Worm (Caenorhabditis elegans) whole organism, L4 larva: ENCODE data around the gene F11C1.1.

Source experiments
- D1046.2 ChIP-seq: fragments of 200-800 bp; sonication (Bioruptor generic); IDR thresholded peaks from 2 replicates; pipeline ENCODE4 v1.3.6; 2022; ENCODE audit warnings: missing genetic modification characterization, missing compliant biosample characterization
- F10B5.3 ChIP-seq: sonication (generic microtip); optimal IDR thresholded peaks from 2 replicates; lab custom pipeline; 2016; ENCODE audit warnings: mild to moderate bottlenecking, missing genetic modification characterization, missing compliant biosample characterization
- F26F4.8 ChIP-seq: fragments of 200-800 bp; sonication (Bioruptor generic); conservative IDR thresholded peaks from 2 replicates; pipeline ENCODE4 v1.3.6; 2022; ENCODE audit warnings: missing genetic modification characterization, missing compliant biosample characterization
- F49E8.2 ChIP-seq: sonication (generic microtip); optimal IDR thresholded peaks from 2 replicates; lab custom pipeline; 2016; ENCODE audit warnings: missing compliant biosample characterization, mild to moderate bottlenecking, missing genetic modification characterization, borderline replicate concordance
- R02D3.7 ChIP-seq: fragments of 150-350 bp; sonication (generic microtip); optimal IDR thresholded peaks from 3 replicates; lab custom pipeline; 2014; ENCODE audit warnings: missing biosample characterization, missing genetic modification characterization
- T26A8.4 ChIP-seq: fragments of 200-800 bp; sonication (Bioruptor generic); IDR thresholded peaks from 2 replicates; pipeline ENCODE4 v1.3.6; 2022; ENCODE audit warnings: missing genetic modification characterization, missing compliant biosample characterization
- Y105C5A.15 ChIP-seq: fragments of 200-800 bp; sonication (Bioruptor generic); IDR thresholded peaks from 2 replicates; pipeline ENCODE4 v1.3.6; 2022; ENCODE audit warnings: missing genetic modification characterization, missing compliant biosample characterization
- Y5F2A.4 ChIP-seq: fragments of 200-800 bp; sonication (Bioruptor generic); optimal IDR thresholded peaks from 2 replicates; lab custom pipeline; 2018; ENCODE audit warnings: mild to moderate bottlenecking, missing genetic modification characterization, missing compliant biosample characterization
- ama-1 ChIP-seq: fragments of 150-350 bp; optimal IDR thresholded peaks from 2 replicates; lab custom pipeline; 2014; ENCODE audit warnings: inconsistent platforms, mixed read lengths
- arid-1 ChIP-seq: fragments of 200-800 bp; sonication (Bioruptor generic); conservative IDR thresholded peaks from 2 replicates; pipeline ENCODE4 v1.3.6; 2022; ENCODE audit warnings: missing genetic modification reagents, missing genetic modification characterization, missing compliant biosample characterization
- attf-4 ChIP-seq: sonication (generic microtip); optimal IDR thresholded peaks from 3 replicates; lab custom pipeline; 2017; ENCODE audit warnings: missing biosample characterization, missing genetic modification characterization
- ceh-28 ChIP-seq: fragments of 150-350 bp; optimal IDR thresholded peaks from 2 replicates; lab custom pipeline; 2014; ENCODE audit warnings: missing biosample characterization, missing genetic modification reagents, missing genetic modification characterization
- cey-2 ChIP-seq: sonication (generic microtip); optimal IDR thresholded peaks from 3 replicates; lab custom pipeline; 2017; ENCODE audit warnings: missing genetic modification characterization, mild to moderate bottlenecking, missing compliant biosample characterization, antibody characterized with exemption, borderline replicate concordance; ENCODE audit not compliant: insufficient read depth
- ctbp-1 ChIP-seq: fragments of 200-800 bp; sonication (Bioruptor generic); IDR thresholded peaks from 2 replicates; pipeline ENCODE4 v1.3.6; 2022; ENCODE audit warnings: missing genetic modification reagents, missing genetic modification characterization, missing compliant biosample characterization
- daf-12 ChIP-seq: fragments of 150-350 bp; optimal IDR thresholded peaks from 2 replicates; lab custom pipeline; 2014; ENCODE audit warnings: missing biosample characterization, missing genetic modification reagents, missing genetic modification characterization
- daf-8 ChIP-seq: fragments of 200-800 bp; sonication (Bioruptor generic); IDR thresholded peaks from 2 replicates; pipeline ENCODE4 v1.3.6; 2022; ENCODE audit warnings: missing genetic modification characterization, missing compliant biosample characterization
- dmd-9 ChIP-seq: fragments of 200-800 bp; sonication (Bioruptor generic); IDR thresholded peaks from 2 replicates; pipeline ENCODE4 v1.3.6; 2022; ENCODE audit warnings: missing genetic modification reagents, missing genetic modification characterization, missing compliant biosample characterization
- dpl-1 ChIP-seq: fragments of 150-350 bp; optimal IDR thresholded peaks from 2 replicates; lab custom pipeline; 2014; ENCODE audit warnings: missing biosample characterization, missing genetic modification reagents, missing genetic modification characterization
- fos-1 ChIP-seq: fragments of 150-350 bp; optimal IDR thresholded peaks from 2 replicates; lab custom pipeline; 2014; ENCODE audit warnings: missing biosample characterization, missing genetic modification characterization
- gei-8 ChIP-seq: fragments of 200-800 bp; sonication (Bioruptor generic); optimal IDR thresholded peaks from 2 replicates; lab custom pipeline; 2018; ENCODE audit warnings: mild to moderate bottlenecking, missing genetic modification characterization, missing compliant biosample characterization
- hlh-11 ChIP-seq: fragments of 200-800 bp; sonication (Bioruptor generic); optimal IDR thresholded peaks from 2 replicates; lab custom pipeline; 2018; ENCODE audit warnings: mild to moderate bottlenecking, missing genetic modification characterization, missing compliant biosample characterization
- hmg-1.1 ChIP-seq: fragments of 200-800 bp; sonication (Bioruptor generic); IDR thresholded peaks from 2 replicates; pipeline ENCODE4 v1.3.6; 2022; ENCODE audit warnings: missing genetic modification reagents, missing genetic modification characterization, missing compliant biosample characterization
- lsy-2 ChIP-seq, 2 experiments: fragments of 150-350 bp in 1 of 2; sonication (generic microtip) in 1 of 2; optimal IDR thresholded peaks; 2 replicates each; lab custom pipeline; 2014 to 2017; ENCODE audit warnings: missing biosample characterization in 2 of 2, missing genetic modification characterization in 2 of 2
- madf-5 ChIP-seq, 2 experiments: fragments of 200-800 bp; sonication (Bioruptor generic); IDR thresholded peaks; 2 replicates each; pipeline ENCODE4 v1.3.6; 2022; ENCODE audit warnings: missing compliant biosample characterization in 2 of 2, missing genetic modification characterization in 2 of 2
- mdl-1 ChIP-seq, 2 experiments: fragments of 150-350 bp in 1 of 2; sonication (generic microtip) in 1 of 2; optimal IDR thresholded peaks; 2 replicates each; lab custom pipeline; 2014 to 2017; ENCODE audit warnings: missing biosample characterization in 2 of 2, missing genetic modification characterization in 2 of 2
- mdt-29 ChIP-seq: fragments of 200-800 bp; sonication (Bioruptor generic); IDR thresholded peaks from 2 replicates; pipeline ENCODE4 v1.3.6; 2022; ENCODE audit warnings: missing genetic modification reagents, missing genetic modification characterization, missing compliant biosample characterization
- mep-1 ChIP-seq: fragments of 150-350 bp; sonication (generic microtip); optimal IDR thresholded peaks from 3 replicates; lab custom pipeline; 2014; ENCODE audit warnings: missing biosample characterization, missing genetic modification characterization
- mes-2 ChIP-seq: sonication (generic microtip); optimal IDR thresholded peaks from 2 replicates; lab custom pipeline; 2016; ENCODE audit warnings: missing genotype, mild to moderate bottlenecking, missing genetic modification characterization, missing compliant biosample characterization; ENCODE audit not compliant: poor library complexity, severe bottlenecking
- nhr-25 ChIP-seq: sonication (generic microtip); optimal IDR thresholded peaks from 2 replicates; lab custom pipeline; 2017; ENCODE audit warnings: missing genetic modification characterization, mild to moderate bottlenecking, missing compliant biosample characterization, antibody characterized with exemption, moderate library complexity, borderline replicate concordance; ENCODE audit not compliant: insufficient read depth
- nhr-28 ChIP-seq: fragments of 150-350 bp; optimal IDR thresholded peaks from 2 replicates; lab custom pipeline; 2014; ENCODE audit warnings: missing biosample characterization, missing genetic modification characterization
- nhr-48 ChIP-seq: sonication (generic microtip); optimal IDR thresholded peaks from 2 replicates; lab custom pipeline; 2016; ENCODE audit warnings: mild to moderate bottlenecking, missing genetic modification characterization, missing compliant biosample characterization
- nhr-6 ChIP-seq: fragments of 150-350 bp; optimal IDR thresholded peaks from 2 replicates; lab custom pipeline; 2014; ENCODE audit warnings: missing biosample characterization, missing genetic modification characterization
- pqm-1 ChIP-seq: sonication (generic microtip); optimal IDR thresholded peaks from 2 replicates; lab custom pipeline; 2017; ENCODE audit warnings: missing biosample characterization, missing genetic modification characterization
- saeg-2 ChIP-seq: fragments of 200-800 bp; sonication (Bioruptor generic); IDR thresholded peaks from 2 replicates; pipeline ENCODE4 v1.3.6; 2022; ENCODE audit warnings: missing genetic modification reagents, missing genetic modification characterization, missing compliant biosample characterization
- snpc-1.2 ChIP-seq: fragments of 200-800 bp; sonication (Bioruptor generic); IDR thresholded peaks from 2 replicates; pipeline ENCODE4 v1.3.6; 2022; ENCODE audit warnings: missing genetic modification reagents, missing genetic modification characterization, missing compliant biosample characterization
- spr-3 ChIP-seq: fragments of 200-800 bp; sonication (Bioruptor generic); optimal IDR thresholded peaks from 2 replicates; lab custom pipeline; 2018; ENCODE audit warnings: mild to moderate bottlenecking, missing genetic modification characterization, missing compliant biosample characterization
- tag-97 ChIP-seq: fragments of 200-800 bp; sonication (Bioruptor generic); IDR thresholded peaks from 2 replicates; pipeline ENCODE4 v1.3.6; 2022; ENCODE audit warnings: missing genetic modification characterization, missing compliant biosample characterization
- tra-1 ChIP-seq: fragments of 200-800 bp; sonication (Bioruptor generic); IDR thresholded peaks from 2 replicates; pipeline ENCODE4 v1.3.6; 2022; ENCODE audit warnings: missing genetic modification reagents, missing genetic modification characterization, missing compliant biosample characterization
- unc-62 ChIP-seq, 3 experiments: fragments of 150-350 bp in 1 of 3; sonication (generic microtip); optimal IDR thresholded peaks in 2 of 3; peaks in 1 of 3; 1 replicate in 1 of 3; 2 replicates in 2 of 3; lab custom pipeline; 2014 to 2017; ENCODE audit warnings: missing biosample characterization in 3 of 3, missing genetic modification characterization in 3 of 3, missing genetic modification reagents in 3 of 3, missing genotype in 1 of 3
- ztf-11 ChIP-seq: fragments of 150-350 bp; optimal IDR thresholded peaks from 2 replicates; lab custom pipeline; 2014; ENCODE audit warnings: missing biosample characterization, missing genetic modification characterization
- ztf-7 ChIP-seq: fragments of 150-350 bp; optimal IDR thresholded peaks from 2 replicates; lab custom pipeline; 2014; ENCODE audit warnings: missing biosample characterization, missing genetic modification characterization

The F11C1.1 gene

DNA sequence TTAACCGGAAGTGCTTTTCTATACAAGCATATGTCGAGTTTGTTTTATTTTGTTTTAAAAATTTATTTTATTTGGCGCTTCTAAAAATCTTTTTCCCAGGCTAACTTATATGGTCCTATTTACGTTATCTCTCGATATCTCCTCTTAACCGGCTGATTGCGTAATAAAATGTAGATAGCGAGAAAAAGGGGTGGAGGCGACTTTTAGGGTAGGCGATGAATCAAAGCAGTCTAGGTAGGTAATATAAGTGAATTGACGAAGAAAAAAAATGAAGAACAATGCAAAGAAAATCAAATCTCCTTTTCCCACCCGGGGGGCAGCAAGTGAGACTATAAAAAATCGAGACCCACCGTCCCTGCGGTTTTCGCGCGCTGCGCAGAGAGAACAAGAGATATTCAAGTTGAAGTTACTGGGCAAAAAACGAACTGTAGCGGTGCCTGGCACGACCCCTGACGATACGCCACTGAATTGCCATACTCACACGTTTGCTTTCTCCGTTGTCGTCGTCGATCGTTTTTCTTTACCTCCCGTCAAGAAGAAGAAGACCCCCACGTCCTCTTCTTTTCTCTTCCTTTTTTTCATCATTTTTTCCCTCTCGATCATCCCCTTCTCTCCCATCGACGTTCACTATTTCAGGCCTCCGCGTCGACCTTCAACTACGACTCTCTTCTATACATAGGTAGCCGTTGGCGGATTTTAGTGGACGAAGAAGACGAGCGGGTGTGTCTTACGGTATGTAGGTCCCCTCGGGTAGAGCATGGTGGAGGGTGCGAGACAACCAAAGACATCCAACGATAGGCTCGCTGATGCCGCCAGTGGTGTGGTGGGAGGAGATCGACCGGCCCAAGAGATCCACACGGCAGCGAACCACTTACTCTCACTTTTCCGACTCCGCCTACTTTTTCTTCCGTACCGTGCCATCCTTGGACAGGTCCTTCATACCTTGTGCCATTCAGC is 17.8 kb upstream of the F11C1.1 start, which contains the start of gene nhr-25:
nhr-25 (plus strand) TSS at position 637 of the 957 bp plus-strand sequence.
- TF ChIP-seq nhr-6 = no peak
- TF ChIP-seq fos-1 = no peak
- no peak for TF ChIP-seq attf-4 (tag; lab: Kevin White, UChicago)
- TF ChIP-seq ztf-11 (tag; lab: Kevin White, UChicago) = no peak
- TF ChIP-seq mdt-29 (GFP tag; lab: Robert Waterston, UW) = no peak
- no peak for TF ChIP-seq gei-8
- no peak for TF ChIP-seq ama-1 (lab: Kevin White, UChicago)
- no peak for TF ChIP-seq F26F4.8 (GFP tag; lab: Robert Waterston, UW)
- peak in 1 of 2 experiments; percentile 3 for TF ChIP-seq lsy-2 (tag; optimal IDR thresholded peaks at IDR 0.05; lab: Kevin White, UChicago)
- no peak for TF ChIP-seq Y5F2A.4
- peak; percentile 99 for TF ChIP-seq nhr-25
- no peak for TF ChIP-seq madf-5 (GFP tag; IDR thresholded peaks at IDR 0.05; lab: Robert Waterston, UW)
- peak; percentile 52 for TF ChIP-seq mep-1
- no peak for TF ChIP-seq F10B5.3
- TF ChIP-seq spr-3 = no peak
- TF ChIP-seq nhr-48 (tag; lab: Kevin White, UChicago) = no peak
- no peak for TF ChIP-seq mdl-1 (tag; optimal IDR thresholded peaks at IDR 0.05; lab: Kevin White, UChicago)
- TF ChIP-seq nhr-28 (tag; lab: Kevin White, UChicago) = peak; percentile 50
- TF ChIP-seq arid-1 = no peak
- no peak for TF ChIP-seq R02D3.7 (tag; lab: Kevin White, UChicago)
- TF ChIP-seq daf-12 (tag; lab: Kevin White, UChicago) = no peak
- TF ChIP-seq daf-8 (GFP tag; lab: Robert Waterston, UW) = no peak
- TF ChIP-seq mes-2 (tag; lab: Kevin White, UChicago) = no peak
- no peak for TF ChIP-seq T26A8.4 (GFP tag; lab: Robert Waterston, UW)
- no peak for TF ChIP-seq F49E8.2 (tag; lab: Kevin White, UChicago)
- TF ChIP-seq unc-62 (GFP tag; optimal IDR thresholded peaks at IDR 0.05 in 1 of 2; lab: Kevin White, UChicago) = peak in 1 of 2 experiments; percentile 62
- TF ChIP-seq unc-62 (tag; optimal IDR thresholded peaks at IDR 0.05; lab: Kevin White, UChicago) = no peak
- TF ChIP-seq ztf-7 (tag; lab: Kevin White, UChicago) = no peak
- no peak for TF ChIP-seq ctbp-1
- no peak for TF ChIP-seq D1046.2 (GFP tag; lab: Robert Waterston, UW)
- peak; percentile 3 for TF ChIP-seq hlh-11 (tag; lab: Kevin White, UChicago)
- TF ChIP-seq tag-97 = no peak
- TF ChIP-seq dpl-1 (GFP tag; lab: Kevin White, UChicago) = no peak
- 0 out of 2 replicates have a peak, but pooled peaks have one; percentile 7 for TF ChIP-seq Y105C5A.15 (GFP tag; lab: Robert Waterston, UW)
- TF ChIP-seq snpc-1.2 = no peak
- no peak for TF ChIP-seq dmd-9
- TF ChIP-seq pqm-1 (tag; lab: Kevin White, UChicago) = no peak

DNA sequence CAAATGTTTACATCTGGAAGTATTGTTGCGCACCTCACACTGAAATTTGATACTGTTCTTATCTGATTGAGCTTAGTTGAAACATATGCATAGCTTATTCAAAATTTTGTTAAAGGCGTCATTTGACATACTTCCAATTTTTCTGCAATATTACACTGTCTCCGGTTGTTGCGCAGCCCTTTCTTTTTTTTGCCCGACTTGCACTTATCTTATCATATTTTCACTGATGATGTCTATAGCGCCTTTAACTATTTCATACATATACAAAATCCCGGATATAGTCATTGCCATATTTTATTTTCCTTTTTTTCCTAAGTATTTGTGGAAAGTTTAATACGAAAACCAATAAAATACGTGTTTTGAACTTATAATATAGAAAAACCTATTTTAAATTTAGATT is 16.4 kb upstream of the F11C1.1 start:
- no peak for TF ChIP-seq Y5F2A.4
- no peak for TF ChIP-seq tra-1 (GFP tag; lab: Robert Waterston, UW)
- TF ChIP-seq cey-2 (tag; lab: Kevin White, UChicago) = no peak
- TF ChIP-seq hmg-1.1 (GFP tag; lab: Robert Waterston, UW) = no peak
- TF ChIP-seq nhr-25 = peak; percentile 54
- no peak for TF ChIP-seq F10B5.3
- TF ChIP-seq saeg-2 (GFP tag; lab: Robert Waterston, UW) = no peak
- TF ChIP-seq ceh-28 (tag; lab: Kevin White, UChicago) = no peak
